Worm (Caenorhabditis elegans): ENCODE data around the gene clp-1.

DNA sequence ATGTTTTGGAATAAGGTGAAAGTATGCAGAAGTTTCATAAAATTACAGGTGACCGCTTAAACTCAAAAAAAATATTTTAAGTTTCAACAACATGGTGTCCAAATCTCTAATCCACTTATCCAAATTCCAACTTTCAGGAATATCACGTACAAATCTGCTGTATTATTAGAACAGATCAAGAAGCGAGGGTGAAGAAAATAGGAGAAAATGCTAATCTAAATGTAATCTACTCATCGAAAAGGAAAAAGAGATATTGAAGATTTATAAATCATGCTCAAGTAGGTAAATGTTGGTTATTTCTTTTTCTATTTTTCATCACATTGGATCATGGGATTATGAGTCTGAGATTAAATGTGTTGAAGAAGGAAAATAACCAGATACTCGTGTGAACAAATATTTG is 21.8 kb downstream of the clp-1 start:
- TF ChIP-seq zfp-2 (tag; optimal IDR thresholded peaks at IDR 0.05) (no peak), pqm-1 (tag; optimal IDR thresholded peaks at IDR 0.05) (no peak), unc-130 (GFP tag; optimal IDR thresholded peaks at IDR 0.05) (no peak), php-3 (GFP tag; IDR thresholded peaks at IDR 0.05) (no peak), R02D3.7 (tag; optimal IDR thresholded peaks at IDR 0.05) (no peak), lin-39 (tag; optimal IDR thresholded peaks at IDR 0.05) (no peak)
